Worm (Caenorhabditis elegans) whole organism, L4/young adult: ENCODE data around the gene plc-2.
"Not testable (repeated sequence)": the region's sequence is repeated elsewhere in the genome, so short reads cannot be mapped to it uniquely, and the experiment has no call there.

ENCODE experiments used
- W03F9.2 ChIP-seq: fragments of 150-350 bp; optimal IDR thresholded peaks from 2 replicates; lab custom pipeline; 2014; ENCODE audit warnings: missing biosample characterization, missing genetic modification characterization
- dao-5 ChIP-seq: sonication (generic microtip); optimal IDR thresholded peaks from 2 replicates; lab custom pipeline; 2016; ENCODE audit warnings: missing genotype, missing genetic modification characterization, moderate library complexity, missing compliant biosample characterization
- him-1 ChIP-seq: sonication (generic microtip); optimal IDR thresholded peaks from 2 replicates; lab custom pipeline; 2016; ENCODE audit warnings: missing genotype, missing genetic modification reagents, missing genetic modification characterization, missing compliant biosample characterization

plc-2 gene

ce11 chrV:15182407-15182806 lies 10.0 kb upstream of the plc-2 start, which contains the start of gene fbxa-84:
Gene fbxa-84, plus strand, starts transcription at chrV:15182440.
- no peak for TF ChIP-seq W03F9.2 (tag; lab: Kevin White, UChicago)
- no peak for TF ChIP-seq him-1 (tag; lab: Kevin White, UChicago)
- no peak for TF ChIP-seq dao-5 (tag; lab: Kevin White, UChicago)

- TF ChIP-seq him-1 (tag; lab: Kevin White, UChicago) (no peak), W03F9.2 (tag; lab: Kevin White, UChicago) (peak; percentile 52), dao-5 (tag; lab: Kevin White, UChicago) (no peak)
These were observed 8.0 kb upstream of the plc-2 start, which contains the start of gene Y75B12B.1 for ce11 chrV:15184097-15185040. Gene Y75B12B.1, plus strand, starts transcription at chrV:15184699.

- TF ChIP-seq him-1 (tag; lab: Kevin White, UChicago) (no peak), W03F9.2 (tag; lab: Kevin White, UChicago) (no peak), dao-5 (tag; lab: Kevin White, UChicago) (no peak)
These were observed 6.0 kb upstream of the plc-2 start, which contains the start of gene Y75B12B.3 for ce11 chrV:15186259-15186927. Gene Y75B12B.3, minus strand, starts transcription at chrV:15186279.

ce11 chrV:15187083-15188057 lies 5.0 kb upstream of the plc-2 start, which contains the start of the genes cyn-7 and bath-36:
Gene cyn-7, minus strand, starts transcription at chrV:15187378.
Gene bath-36, plus strand, starts transcription at chrV:15187888.
- no peak for TF ChIP-seq him-1 (tag; lab: Kevin White, UChicago)
- no peak for TF ChIP-seq dao-5 (tag; lab: Kevin White, UChicago)
- peak; percentile 51 for TF ChIP-seq W03F9.2 (tag; lab: Kevin White, UChicago)

DNA sequence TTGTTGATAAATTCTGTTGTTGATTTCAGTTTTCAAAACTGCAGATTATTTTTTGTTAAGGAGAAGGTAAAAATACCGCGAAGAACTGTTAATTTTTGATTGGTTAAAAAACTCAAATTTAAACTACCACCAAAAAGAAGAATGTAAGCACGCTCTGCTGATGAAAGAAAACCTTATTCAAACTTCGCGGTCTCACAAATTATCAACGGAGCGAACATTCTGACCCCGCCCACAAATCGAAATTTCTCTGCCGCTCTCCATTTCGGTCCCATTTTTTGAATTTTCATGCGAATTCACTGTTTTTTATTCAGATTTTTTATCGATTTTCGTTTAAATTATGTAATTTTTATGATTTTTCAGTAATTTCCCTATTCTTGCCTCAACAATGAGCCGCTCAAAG lies 2.8 kb upstream of the plc-2 start, which contains the start of gene cyn-3:
Gene cyn-3, plus strand, starts transcription at position 361 of the 400 bp plus-strand sequence.
- TF ChIP-seq him-1 (tag; lab: Kevin White, UChicago) (no peak), dao-5 (tag; lab: Kevin White, UChicago) (no peak), W03F9.2 (tag; lab: Kevin White, UChicago) (peak; percentile 92)

DNA sequence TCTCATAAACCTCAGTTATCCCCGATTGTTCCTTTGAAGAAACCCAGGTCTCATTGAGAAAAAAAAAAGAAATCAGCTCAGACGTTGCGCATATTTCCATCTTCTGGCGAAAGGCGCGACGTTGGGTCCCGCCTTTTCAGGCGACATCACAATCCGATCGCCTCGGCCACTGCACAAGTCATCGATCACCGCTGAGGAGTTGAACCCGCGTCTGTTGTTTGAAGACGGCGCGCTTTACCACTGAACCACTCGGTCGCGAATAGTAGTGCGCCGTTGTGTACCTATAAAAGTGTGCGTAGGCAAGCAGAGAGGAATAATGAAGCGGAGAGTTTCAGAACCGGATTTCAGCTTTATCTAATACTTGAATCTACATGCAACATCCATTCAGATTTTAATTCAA lies 1.5 kb upstream of the plc-2 start, which contains the start of gene Y75B12B.11:
Gene Y75B12B.11, plus strand, starts transcription at position 394 of the 400 bp plus-strand sequence.
- peak; percentile 95 for TF ChIP-seq dao-5 (tag; lab: Kevin White, UChicago)
- no peak for TF ChIP-seq him-1 (tag; lab: Kevin White, UChicago)
- TF ChIP-seq W03F9.2 (tag; lab: Kevin White, UChicago) = peak; percentile 43

- no peak for TF ChIP-seq W03F9.2 (tag; lab: Kevin White, UChicago)
- no peak for TF ChIP-seq him-1 (tag; lab: Kevin White, UChicago)
- TF ChIP-seq dao-5 (tag; lab: Kevin White, UChicago) = no peak
These were observed 401 bp upstream of the plc-2 start for ce11 chrV:15191971-15192370.

ce11 chrV:15193909-15194308 lies 1.5 kb downstream of the plc-2 start, which contains the start of gene Y75B12B.13:
Gene Y75B12B.13, minus strand, starts transcription at chrV:15194009.
- TF ChIP-seq dao-5 (tag; lab: Kevin White, UChicago) (no peak), W03F9.2 (tag; lab: Kevin White, UChicago) (no peak), him-1 (tag; lab: Kevin White, UChicago) (no peak)

ce11 chrV:15197955-15198354 lies 5.6 kb downstream of the plc-2 start, which contains the start of gene srw-1:
Gene srw-1, plus strand, starts transcription at chrV:15198255.
- no peak for TF ChIP-seq him-1 (tag; lab: Kevin White, UChicago)
- TF ChIP-seq W03F9.2 (tag; lab: Kevin White, UChicago) = no peak
- TF ChIP-seq dao-5 (tag; lab: Kevin White, UChicago) = no peak

DNA sequence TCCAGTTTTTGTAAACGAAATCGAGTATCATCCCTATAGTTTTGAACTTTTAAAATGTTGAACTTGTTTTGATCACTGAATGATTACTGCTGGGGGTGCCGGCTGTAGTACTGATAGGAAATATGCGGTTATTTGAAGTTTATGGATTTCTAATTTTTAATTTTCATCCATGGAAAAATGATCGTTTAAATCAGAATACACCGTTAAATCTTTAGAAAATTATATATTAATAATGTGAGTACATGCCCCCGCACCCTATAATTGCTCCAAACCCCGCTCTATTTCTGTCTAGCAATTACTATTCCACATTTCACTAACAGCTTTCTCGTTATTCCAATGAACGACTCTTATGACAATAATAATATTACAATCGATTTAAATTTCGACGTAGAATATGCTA lies 7.4 kb downstream of the plc-2 start, which contains the start of gene Y75B12B.10:
Gene Y75B12B.10, plus strand, starts transcription at position 301 of the 400 bp plus-strand sequence.
- TF ChIP-seq W03F9.2 (tag; lab: Kevin White, UChicago) (no peak), dao-5 (tag; lab: Kevin White, UChicago) (no peak), him-1 (tag; lab: Kevin White, UChicago) (no peak)

- TF ChIP-seq W03F9.2, him-1, dao-5 (tag; lab: Kevin White, UChicago): not testable (repeated sequence)
These were observed 15.3 kb downstream of the plc-2 start, which contains the start of gene C41G6.12 for ce11 chrV:15207681-15208080. Gene C41G6.12, minus strand, starts transcription at chrV:15207781.
